Fruit fly (Drosophila melanogaster): ENCODE measurements around the gene CG34286.

The CG34286 gene

DNA sequence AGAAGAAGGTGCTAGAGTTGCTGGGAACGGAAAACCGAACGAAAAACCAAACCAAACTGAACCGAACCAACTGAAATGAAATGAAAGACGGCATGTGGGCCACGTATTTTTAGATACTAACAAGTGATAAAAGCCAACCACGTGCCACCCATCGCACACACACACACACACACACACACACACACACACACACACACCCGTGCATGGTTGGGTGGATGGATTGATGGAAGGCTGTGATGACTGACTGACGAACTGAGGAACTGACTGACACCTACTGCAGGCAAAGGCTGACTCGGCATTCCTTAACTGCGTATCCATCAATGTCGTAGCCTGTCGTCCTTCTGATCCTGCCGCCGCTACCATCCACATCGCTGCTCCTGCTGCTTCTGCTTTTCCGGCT lies 33.3 kb downstream of the CG34286 start:
- TF ChIP-seq toe (GFP tag; optimal IDR thresholded peaks at IDR 0.05) = no peak
- no peak for TF ChIP-seq CG5204 (GFP tag; optimal IDR thresholded peaks at IDR 0.05)
- TF ChIP-seq bab1 (GFP tag; optimal IDR thresholded peaks at IDR 0.05) = no peak
- no peak for TF ChIP-seq CG1620 (GFP tag; optimal IDR thresholded peaks at IDR 0.05)
- no peak for TF ChIP-seq CG33017 (tag; optimal IDR thresholded peaks at IDR 0.05)
- TF ChIP-seq Hr96 (GFP tag; optimal IDR thresholded peaks at IDR 0.05) = no peak
- TF ChIP-seq CG11617 (GFP tag; optimal IDR thresholded peaks at IDR 0.05) = no peak
- TF ChIP-seq Mnt (GFP tag; optimal IDR thresholded peaks at IDR 0.05) = no peak
- TF ChIP-seq Clk (GFP tag; optimal IDR thresholded peaks at IDR 0.05) = no peak
- TF ChIP-seq cnc (optimal IDR thresholded peaks at IDR 0.05) = no peak
- no peak for TF ChIP-seq kay (GFP tag; ENCODE audit: borderline replicate concordance)
- TF ChIP-seq Crg-1 (GFP tag; optimal IDR thresholded peaks at IDR 0.05) = no peak
- no peak for TF ChIP-seq ovo (GFP tag; optimal IDR thresholded peaks at IDR 0.05)
- no peak for TF ChIP-seq CG7101 (tag; optimal IDR thresholded peaks at IDR 0.05)
- TF ChIP-seq cic (GFP tag; optimal IDR thresholded peaks at IDR 0.05) = no peak
- no peak for TF ChIP-seq tj (GFP tag; optimal IDR thresholded peaks at IDR 0.05)
- TF ChIP-seq CG12768 (GFP tag; optimal IDR thresholded peaks at IDR 0.05) = no peak
- no peak for TF ChIP-seq pad (GFP tag; optimal IDR thresholded peaks at IDR 0.05)
- no peak for TF ChIP-seq CG14711 (tag; optimal IDR thresholded peaks at IDR 0.05)

DNA sequence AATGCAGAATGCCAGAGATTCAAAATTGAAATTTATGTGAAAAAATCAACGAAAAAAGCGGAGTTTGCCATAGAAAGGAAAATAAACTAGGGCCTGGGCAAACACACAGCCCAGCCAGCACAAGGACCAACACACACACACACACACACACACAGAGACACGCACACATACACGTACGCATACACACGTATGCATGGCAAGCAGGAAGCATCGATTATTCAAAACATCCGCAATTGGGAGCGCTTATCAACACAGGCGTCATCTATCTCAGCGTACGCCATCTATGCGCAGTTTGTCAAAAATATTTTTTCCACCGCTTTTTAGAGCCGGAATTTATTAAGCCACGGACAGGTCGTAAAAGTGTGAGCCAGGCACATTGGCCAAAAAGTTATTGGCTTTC lies 35.9 kb downstream of the CG34286 start:
- TF ChIP-seq pad (GFP tag; optimal IDR thresholded peaks at IDR 0.05) = no peak
- no peak for TF ChIP-seq cic (GFP tag; optimal IDR thresholded peaks at IDR 0.05)
- TF ChIP-seq tj (GFP tag; optimal IDR thresholded peaks at IDR 0.05) = no peak

DNA sequence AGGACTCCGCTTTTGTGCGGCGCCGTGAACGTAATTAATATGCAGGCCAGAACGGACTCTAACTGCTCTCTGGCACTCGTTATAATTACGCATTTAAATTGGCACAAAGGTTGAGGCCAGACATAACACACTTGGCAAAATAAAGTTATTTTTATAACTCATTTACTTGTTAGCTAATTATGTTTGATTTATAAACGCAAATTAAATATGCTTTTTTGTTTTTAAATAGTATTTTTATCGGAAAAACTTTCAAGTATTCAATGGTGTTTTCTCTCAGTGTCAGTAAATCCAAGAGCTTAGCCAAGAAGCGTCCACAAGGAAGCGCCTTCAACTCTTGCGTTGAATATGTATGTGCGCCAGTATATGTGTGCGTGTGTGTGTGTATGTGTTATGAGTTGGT lies 42.8 kb downstream of the CG34286 start:
- no peak for TF ChIP-seq pad (GFP tag; optimal IDR thresholded peaks at IDR 0.05)
- TF ChIP-seq CG12768 (GFP tag; optimal IDR thresholded peaks at IDR 0.05) = no peak
- TF ChIP-seq CG11617 (GFP tag; optimal IDR thresholded peaks at IDR 0.05) = no peak
- TF ChIP-seq Mnt (GFP tag; optimal IDR thresholded peaks at IDR 0.05) = no peak
- no peak for TF ChIP-seq cic (GFP tag; optimal IDR thresholded peaks at IDR 0.05)

DNA sequence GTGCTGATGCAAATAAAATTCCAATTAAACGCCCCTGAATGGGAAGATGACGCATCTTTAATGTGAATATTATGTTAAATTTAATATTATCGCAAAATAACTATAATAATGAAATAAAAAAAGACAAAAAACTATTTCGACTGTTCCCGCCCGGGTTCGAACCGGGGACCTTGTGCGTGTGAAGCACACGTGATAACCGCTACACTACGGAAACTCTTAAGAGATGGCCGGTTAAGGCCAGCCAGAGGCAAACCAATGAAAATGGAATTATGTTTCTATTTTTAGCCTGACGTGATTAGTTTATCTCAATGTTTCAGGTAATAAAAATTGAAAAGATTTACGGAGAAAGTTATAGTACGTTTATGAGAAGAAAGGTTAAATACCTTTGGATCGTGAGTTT lies 43.6 kb downstream of the CG34286 start:
- TF ChIP-seq Hr96 (GFP tag; optimal IDR thresholded peaks at IDR 0.05) (no peak), toe (GFP tag; optimal IDR thresholded peaks at IDR 0.05) (no peak), CG11617 (GFP tag; optimal IDR thresholded peaks at IDR 0.05) (no peak)

DNA sequence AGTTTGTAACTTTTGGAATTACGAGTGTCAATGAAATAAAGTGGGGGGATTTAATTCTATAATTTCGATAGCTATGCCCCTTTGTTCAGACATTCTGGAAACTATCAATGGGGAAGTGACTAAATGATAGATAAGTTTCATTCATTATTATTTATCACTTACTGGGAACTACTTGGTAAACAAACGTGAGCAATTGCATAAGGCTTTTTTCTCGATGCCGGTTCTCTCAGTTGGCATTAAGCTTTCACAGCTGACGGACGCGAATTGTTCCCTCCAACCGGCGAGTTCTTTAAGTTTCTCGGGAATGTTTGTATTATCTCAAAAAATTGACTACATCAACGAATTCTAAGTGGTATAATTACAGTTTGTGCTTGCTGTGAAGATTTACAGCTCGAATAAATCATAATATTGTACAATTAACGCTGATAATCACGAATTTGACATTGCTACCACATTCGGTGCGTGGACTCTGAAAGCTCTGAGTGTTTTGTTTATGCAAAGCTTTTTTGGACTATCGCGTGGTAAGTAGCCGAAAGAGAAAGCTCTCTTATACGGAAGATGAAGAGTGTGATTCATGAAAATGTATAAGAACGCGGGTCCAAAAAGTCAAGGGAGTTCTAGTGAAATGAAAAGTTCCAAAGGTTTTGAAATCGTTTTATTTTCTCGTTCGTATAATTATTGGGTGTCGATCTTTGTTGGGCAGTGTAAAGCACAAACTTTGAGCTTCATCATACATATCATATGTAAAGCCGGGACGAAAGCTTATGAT lies 44.3 kb downstream of the CG34286 start, which contains the start of gene Naam:
Gene Naam, plus strand, starts transcription at position 228 of the 769 bp plus-strand sequence.
- TF ChIP-seq CG1620 (GFP tag; optimal IDR thresholded peaks at IDR 0.05) (no peak), CG12768 (GFP tag; optimal IDR thresholded peaks at IDR 0.05) (peak; percentile 29), CG7045 (GFP tag; optimal IDR thresholded peaks at IDR 0.05) (no peak), cic (GFP tag; optimal IDR thresholded peaks at IDR 0.05) (peak; percentile 82), CG5204 (GFP tag; optimal IDR thresholded peaks at IDR 0.05) (peak; percentile 37), Clk (GFP tag; optimal IDR thresholded peaks at IDR 0.05) (no peak), CG11617 (GFP tag; optimal IDR thresholded peaks at IDR 0.05) (peak; percentile 30), ovo (GFP tag; optimal IDR thresholded peaks at IDR 0.05) (no peak), Mnt (GFP tag; optimal IDR thresholded peaks at IDR 0.05) (peak; percentile 56), CG7101 (tag; optimal IDR thresholded peaks at IDR 0.05) (peak; percentile 58), Hr96 (GFP tag; optimal IDR thresholded peaks at IDR 0.05) (peak; percentile 28), Crg-1 (GFP tag; optimal IDR thresholded peaks at IDR 0.05) (no peak), bab1 (GFP tag; optimal IDR thresholded peaks at IDR 0.05) (no peak), pad (GFP tag; optimal IDR thresholded peaks at IDR 0.05) (peak; percentile 27), tj (GFP tag; optimal IDR thresholded peaks at IDR 0.05) (peak; percentile 15), cnc (optimal IDR thresholded peaks at IDR 0.05) (no peak), CG14711 (tag; optimal IDR thresholded peaks at IDR 0.05) (peak; percentile 56), toe (GFP tag; optimal IDR thresholded peaks at IDR 0.05) (peak; percentile 28), CG33017 (tag; optimal IDR thresholded peaks at IDR 0.05) (peak; percentile 32), kay (GFP tag; ENCODE audit: borderline replicate concordance) (peak; percentile 66)
